Fruit fly (Drosophila melanogaster) whole organism, embryonic: ENCODE results near the gene h-cup.

Experiments used
- Aef1 ChIP-seq: fragments of 200-800 bp; sonication (Bioruptor generic); IDR thresholded peaks from 3 replicates; pipeline ENCODE4 v1.3.6; 2022; ENCODE audit warnings: missing biosample characterization, missing genetic modification characterization
- CG10209 ChIP-seq: fragments of 200-800 bp; sonication (Bioruptor generic); optimal IDR thresholded peaks from 3 replicates; lab custom pipeline; 2017; ENCODE audit warnings: missing biosample characterization, mild to moderate bottlenecking, missing genetic modification characterization, missing genetic modification reagents
- CG12769 ChIP-seq: fragments of 200-800 bp; sonication (Bioruptor generic); optimal IDR thresholded peaks from 2 replicates; lab custom pipeline; 2019; ENCODE audit warnings: missing biosample characterization, mild to moderate bottlenecking, missing genetic modification characterization, moderate library complexity
- CG13624 ChIP-seq: fragments of 200-800 bp; sonication (Bioruptor generic); optimal IDR thresholded peaks from 2 replicates; lab custom pipeline; 2016; ENCODE audit warnings: missing biosample characterization, missing genetic modification characterization
- CG15479 ChIP-seq: fragments of 200-800 bp; sonication (Bioruptor generic); optimal IDR thresholded peaks from 3 replicates; lab custom pipeline; 2019; ENCODE audit warnings: missing biosample characterization, mild to moderate bottlenecking, missing genetic modification characterization, moderate library complexity
- CG16815 ChIP-seq: fragments of 200-800 bp; sonication (Bioruptor generic); optimal IDR thresholded peaks from 3 replicates; lab custom pipeline; 2017; ENCODE audit warnings: missing biosample characterization, mild to moderate bottlenecking, missing genetic modification characterization
- CG17385 ChIP-seq: fragments of 200-800 bp; sonication (Bioruptor generic); optimal IDR thresholded peaks from 3 replicates; lab custom pipeline; 2018; ENCODE audit warnings: missing biosample characterization, mild to moderate bottlenecking, missing genetic modification characterization
- CG18011 ChIP-seq: fragments of 200-800 bp; sonication (Bioruptor generic); optimal IDR thresholded peaks from 2 replicates; lab custom pipeline; 2017; ENCODE audit warnings: missing biosample characterization, missing genetic modification characterization, mild to moderate bottlenecking, moderate library complexity, missing genotype
- CG2202 ChIP-seq: fragments of 200-800 bp; sonication (Bioruptor generic); optimal IDR thresholded peaks from 2 replicates; lab custom pipeline; 2018; ENCODE audit warnings: missing biosample characterization, mild to moderate bottlenecking, missing genetic modification characterization
- CG34422 ChIP-seq: fragments of 200-800 bp; sonication (Bioruptor generic); IDR thresholded peaks from 3 replicates; pipeline ENCODE4 v1.3.6; 2022; ENCODE audit warnings: missing biosample characterization, missing genetic modification characterization
- CG3995 ChIP-seq: fragments of 200-800 bp; sonication (Bioruptor generic); optimal IDR thresholded peaks from 3 replicates; lab custom pipeline; 2016; ENCODE audit warnings: missing biosample characterization, missing genetic modification characterization
- CG42726 ChIP-seq: fragments of 200-800 bp; sonication (Bioruptor generic); IDR thresholded peaks from 2 replicates; pipeline ENCODE4 v1.3.6; 2022; ENCODE audit warnings: missing biosample characterization, missing genetic modification characterization; ENCODE audit not compliant: partially characterized antibody
- CG5245 ChIP-seq: fragments of 200-800 bp; sonication (Bioruptor generic); optimal IDR thresholded peaks from 3 replicates; lab custom pipeline; 2016; ENCODE audit warnings: missing biosample characterization, missing genetic modification characterization
- CG6254 ChIP-seq: fragments of 200-800 bp; sonication (Bioruptor generic); optimal IDR thresholded peaks from 3 replicates; lab custom pipeline; 2017; ENCODE audit warnings: mild to moderate bottlenecking, missing biosample characterization, missing genetic modification reagents, missing genetic modification characterization
- CG6272 ChIP-seq: fragments of 200-800 bp; sonication (Bioruptor generic); IDR thresholded peaks from 2 replicates; pipeline ENCODE4 v1.3.6; 2022; ENCODE audit warnings: missing biosample characterization, missing genetic modification characterization
- CG6854 ChIP-seq: fragments of 200-800 bp; sonication (Bioruptor generic); optimal IDR thresholded peaks from 3 replicates; lab custom pipeline; 2017; ENCODE audit warnings: missing biosample characterization, mild to moderate bottlenecking, missing genetic modification characterization
- Dad ChIP-seq: fragments of 200-800 bp; sonication (Bioruptor generic); optimal IDR thresholded peaks from 3 replicates; lab custom pipeline; 2016; ENCODE audit warnings: missing biosample characterization, missing genetic modification characterization
- Eip74EF ChIP-seq, 2 experiments: fragments of 200-800 bp in 1 of 2; fragments of >200 bp in 1 of 2; sonication (Bioruptor generic) in 1 of 2; optimal IDR thresholded peaks; 2 replicates each; lab custom pipeline; 2017 to 2019; ENCODE audit warnings: missing biosample characterization in 2 of 2, missing genetic modification characterization in 2 of 2, mild to moderate bottlenecking in 1 of 2, moderate library complexity in 1 of 2
- Elba2 ChIP-seq: fragments of 200-800 bp; sonication (Bioruptor generic); optimal IDR thresholded peaks from 3 replicates; lab custom pipeline; 2016; ENCODE audit warnings: missing biosample characterization, missing genetic modification characterization
- HHEX ChIP-seq: fragments of 200-800 bp; sonication (Bioruptor generic); optimal IDR thresholded peaks from 3 replicates; lab custom pipeline; 2017; ENCODE audit warnings: missing biosample characterization, mild to moderate bottlenecking, missing genetic modification characterization, missing genetic modification reagents
- Hr3 ChIP-seq: fragments of 200-800 bp; sonication (Bioruptor generic); optimal IDR thresholded peaks from 3 replicates; lab custom pipeline; 2016; ENCODE audit warnings: missing biosample characterization, missing genetic modification characterization
- Hr39 ChIP-seq: fragments of >200 bp; optimal IDR thresholded peaks from 2 replicates; lab custom pipeline; 2017
- Hr51 ChIP-seq, 2 experiments: fragments of 200-800 bp; sonication (Bioruptor generic); optimal IDR thresholded peaks; 2 replicates in 1 of 2; 3 replicates in 1 of 2; lab custom pipeline; 2016 to 2018; ENCODE audit warnings: missing biosample characterization in 2 of 2, missing genetic modification characterization in 2 of 2, mild to moderate bottlenecking in 1 of 2, moderate library complexity in 1 of 2
- MBD-R2 ChIP-seq: fragments of 200-800 bp; sonication (Bioruptor generic); IDR thresholded peaks from 2 replicates; pipeline ENCODE4 v1.3.6; 2022; ENCODE audit warnings: missing biosample characterization, missing genetic modification characterization
- MTF-1 ChIP-seq: fragments of 200-800 bp; sonication (Bioruptor generic); optimal IDR thresholded peaks from 2 replicates; lab custom pipeline; 2018; ENCODE audit warnings: missing biosample characterization, mild to moderate bottlenecking, missing genetic modification characterization, borderline replicate concordance
- Meics ChIP-seq: fragments of 200-800 bp; sonication (Bioruptor generic); optimal IDR thresholded peaks from 2 replicates; lab custom pipeline; 2017; ENCODE audit warnings: missing biosample characterization, mild to moderate bottlenecking, missing genetic modification characterization
- NfI ChIP-seq: fragments of 200-800 bp; sonication (Bioruptor generic); optimal IDR thresholded peaks from 3 replicates; lab custom pipeline; 2018; ENCODE audit warnings: missing biosample characterization, mild to moderate bottlenecking, missing genetic modification characterization, moderate library complexity
- Optix ChIP-seq: fragments of 200-800 bp; sonication (Bioruptor generic); IDR thresholded peaks from 3 replicates; pipeline ENCODE4 v1.3.6; 2022; ENCODE audit warnings: missing biosample characterization, missing genetic modification characterization
- ash1 ChIP-seq: fragments of 200-800 bp; sonication (Bioruptor generic); optimal IDR thresholded peaks from 2 replicates; lab custom pipeline; 2018; ENCODE audit warnings: missing biosample characterization, mild to moderate bottlenecking, missing genetic modification characterization
- chm ChIP-seq: fragments of 200-800 bp; sonication (Bioruptor generic); IDR thresholded peaks from 2 replicates; pipeline ENCODE4 v1.3.6; 2022; ENCODE audit warnings: missing biosample characterization, missing genetic modification characterization
- cwo ChIP-seq: fragments of 200-800 bp; sonication (Bioruptor generic); optimal IDR thresholded peaks from 3 replicates; lab custom pipeline; 2017; ENCODE audit warnings: missing biosample characterization, missing genetic modification characterization, mild to moderate bottlenecking, moderate library complexity, missing genetic modification reagents
- dan ChIP-seq: fragments of 200-800 bp; sonication (Bioruptor generic); IDR thresholded peaks from 2 replicates; pipeline ENCODE4 v1.3.6; 2022; ENCODE audit warnings: missing biosample characterization, missing genetic modification characterization
- exex ChIP-seq: fragments of 200-800 bp; sonication (Bioruptor generic); optimal IDR thresholded peaks from 4 replicates; lab custom pipeline; 2018; ENCODE audit warnings: missing biosample characterization, mild to moderate bottlenecking, missing genetic modification characterization, moderate library complexity
- grau ChIP-seq: fragments of 200-800 bp; optimal IDR thresholded peaks from 3 replicates; lab custom pipeline; 2019; ENCODE audit warnings: missing biosample characterization, mild to moderate bottlenecking, missing genetic modification characterization, moderate library complexity
- grn ChIP-seq: fragments of 200-800 bp; sonication (Bioruptor generic); optimal IDR thresholded peaks from 3 replicates; lab custom pipeline; 2017; ENCODE audit warnings: missing biosample characterization, missing genetic modification characterization
- lbe ChIP-seq: fragments of 200-800 bp; sonication (Bioruptor generic); optimal IDR thresholded peaks from 2 replicates; lab custom pipeline; 2016; ENCODE audit warnings: missing biosample characterization, mild to moderate bottlenecking, missing genetic modification characterization
- lmd ChIP-seq: fragments of 200-800 bp; sonication (Bioruptor generic); IDR thresholded peaks from 2 replicates; pipeline ENCODE4 v1.3.6; 2022; ENCODE audit warnings: missing biosample characterization, missing genetic modification characterization
- prd ChIP-seq, 3 experiments: fragments of >200 bp in 2 of 3; fragments of 200-800 bp in 1 of 3; sonication (Bioruptor generic) in 1 of 3; optimal IDR thresholded peaks in 2 of 3; IDR thresholded peaks in 1 of 3; 2 replicates in 2 of 3; 3 replicates in 1 of 3; pipeline versions ENCODE4 v1.3.6 to Lab custom; 2017 to 2022; ENCODE audit warnings: missing biosample characterization in 1 of 3, missing genetic modification characterization in 1 of 3
- sens-2 ChIP-seq: fragments of 200-800 bp; sonication (Bioruptor generic); IDR thresholded peaks from 2 replicates; pipeline ENCODE4 v1.3.6; 2022; ENCODE audit warnings: missing biosample characterization, missing genetic modification characterization
- tll ChIP-seq, 2 experiments: fragments of 200-800 bp in 1 of 2; fragments of >200 bp in 1 of 2; sonication (Bioruptor generic) in 1 of 2; optimal IDR thresholded peaks; 2 replicates each; lab custom pipeline; 2017 to 2019; ENCODE audit warnings: missing biosample characterization in 2 of 2, missing genetic modification characterization in 2 of 2, mild to moderate bottlenecking in 1 of 2, moderate library complexity in 1 of 2
- wdn ChIP-seq: fragments of 200-800 bp; sonication (Bioruptor generic); IDR thresholded peaks from 2 replicates; pipeline ENCODE4 v1.3.6; 2022; ENCODE audit warnings: missing biosample characterization, missing genetic modification characterization
- wek ChIP-seq: fragments of 200-800 bp; sonication (Bioruptor generic); optimal IDR thresholded peaks from 3 replicates; lab custom pipeline; 2018; ENCODE audit warnings: missing biosample characterization, mild to moderate bottlenecking, missing genetic modification characterization, moderate library complexity
- zfh2 ChIP-seq: fragments of 200-800 bp; sonication (Bioruptor generic); optimal IDR thresholded peaks from 2 replicates; lab custom pipeline; 2016; ENCODE audit warnings: missing biosample characterization, missing genetic modification characterization

h-cup gene

dm6 chr3R:15345198-15346017, 37.3 kb downstream of the h-cup start (continued):
- TF ChIP-seq exex (tag; lab: Kevin White, UChicago) (peak; percentile 3), Eip74EF (GFP tag; optimal IDR thresholded peaks at IDR 0.05; lab: Kevin White, UChicago) (no peak), CG6854 (GFP tag; lab: Kevin White, UChicago) (no peak), CG12769 (tag; lab: Kevin White, UChicago) (peak; percentile 31), CG15479 (GFP tag; lab: Kevin White, UChicago) (peak; percentile 80)

dm6 chr3R:15342926-15343685, 39.6 kb downstream of the h-cup start, which contains the start of gene Nagk:
Gene Nagk, minus strand, starts transcription at chr3R:15343256.
- no peak for TF ChIP-seq Hr39 (lab: Kevin White, UChicago)
- TF ChIP-seq lmd (GFP tag; lab: Robert Waterston, UW), result 0 out of 2 replicates have a peak, but pooled peaks have one; percentile 18
- TF ChIP-seq Elba2, result peak; percentile 10
- TF ChIP-seq Optix, result 0 out of 3 replicates have a peak, but pooled peaks have one; percentile 17
- peak; percentile 67 for TF ChIP-seq CG13624
- TF ChIP-seq HHEX, result peak; percentile 27
- TF ChIP-seq CG6254 (GFP tag; lab: Kevin White, UChicago), result no peak
- TF ChIP-seq NfI (GFP tag; lab: Kevin White, UChicago), result peak; percentile 45
- TF ChIP-seq ash1, result no peak
- TF ChIP-seq chm (GFP tag; lab: Robert Waterston, UW), result peak; percentile 19; the same call in 1 of the 2 replicates
- TF ChIP-seq Hr51 (GFP tag; optimal IDR thresholded peaks at IDR 0.05; lab: Kevin White, UChicago), result peak; percentile 13 to 68
- no peak for TF ChIP-seq dan (GFP tag; lab: Robert Waterston, UW)
- TF ChIP-seq Hr3 (GFP tag; lab: Kevin White, UChicago), result peak; percentile 77
- TF ChIP-seq CG18011 (GFP tag; lab: Kevin White, UChicago), result peak; percentile 36
- peak; percentile 56; the same call in 1 of the 2 replicates for TF ChIP-seq CG42726
- peak; percentile 27 for TF ChIP-seq CG2202 (tag; lab: Kevin White, UChicago)
- TF ChIP-seq lbe, result peak; percentile 55
- peak; percentile 19; the same call in 1 of the 3 replicates for TF ChIP-seq CG34422
- TF ChIP-seq prd (optimal IDR thresholded peaks at IDR 0.05; lab: Kevin White, UChicago), result no peak
- peak; percentile 40 for TF ChIP-seq prd (GFP tag; IDR thresholded peaks at IDR 0.05; lab: Robert Waterston, UW)
- peak; percentile 45 for TF ChIP-seq CG6854 (GFP tag; lab: Kevin White, UChicago)
- TF ChIP-seq CG3995 (GFP tag; lab: Kevin White, UChicago), result no peak
- peak; percentile 40 for TF ChIP-seq MTF-1 (GFP tag; lab: Kevin White, UChicago)
- TF ChIP-seq CG17385, result peak; percentile 64
- TF ChIP-seq Dad, result peak; percentile 54
- no peak for TF ChIP-seq wdn (GFP tag; lab: Robert Waterston, UW)
- TF ChIP-seq Aef1, result peak; percentile 11; the same call in 1 of the 3 replicates
- peak; percentile 54 for TF ChIP-seq CG16815
- TF ChIP-seq Eip74EF (GFP tag; optimal IDR thresholded peaks at IDR 0.05; lab: Kevin White, UChicago), result peak in 1 of 2 experiments; percentile 79
- peak; percentile 68 for TF ChIP-seq CG10209
- peak in 1 of 2 experiments; percentile 2 for TF ChIP-seq tll (GFP tag; optimal IDR thresholded peaks at IDR 0.05; lab: Kevin White, UChicago)
- no peak for TF ChIP-seq grn (GFP tag; lab: Kevin White, UChicago)
- peak; percentile 16 for TF ChIP-seq CG5245 (GFP tag; lab: Kevin White, UChicago)
- peak; percentile 44 for TF ChIP-seq MBD-R2
- peak; percentile 56 for TF ChIP-seq cwo
- TF ChIP-seq sens-2 (GFP tag; lab: Robert Waterston, UW), result no peak
- peak; percentile 13 for TF ChIP-seq wek
- TF ChIP-seq zfh2 (GFP tag; lab: Kevin White, UChicago), result peak; percentile 64
- peak; percentile 81 for TF ChIP-seq Meics
- peak; percentile 42 for TF ChIP-seq grau (tag; lab: Kevin White, UChicago)
- TF ChIP-seq CG6272, result no peak
